Worm (Caenorhabditis elegans) whole organism, L4 larva: ENCODE results near the gene fbxa-202.
A peak's percentile ranks its signal among the peaks of the same experiment; 100 is the strongest.

Source experiments
- D1046.2 ChIP-seq: fragments of 200-800 bp; sonication (Bioruptor generic); IDR thresholded peaks from 2 replicates; pipeline ENCODE4 v1.3.6; 2022; ENCODE audit warnings: missing genetic modification characterization, missing compliant biosample characterization
- F10B5.3 ChIP-seq: sonication (generic microtip); optimal IDR thresholded peaks from 2 replicates; lab custom pipeline; 2016; ENCODE audit warnings: mild to moderate bottlenecking, missing genetic modification characterization, missing compliant biosample characterization
- F37D6.2 ChIP-seq: sonication (generic microtip); optimal IDR thresholded peaks from 2 replicates; lab custom pipeline; 2016; ENCODE audit warnings: mild to moderate bottlenecking, missing genetic modification characterization, missing compliant biosample characterization
- F49E8.2 ChIP-seq: sonication (generic microtip); optimal IDR thresholded peaks from 2 replicates; lab custom pipeline; 2016; ENCODE audit warnings: missing compliant biosample characterization, mild to moderate bottlenecking, missing genetic modification characterization, borderline replicate concordance
- Y48G9A.11 ChIP-seq: fragments of 200-800 bp; sonication (Bioruptor generic); IDR thresholded peaks from 2 replicates; pipeline ENCODE4 v1.3.6; 2022; ENCODE audit warnings: missing genetic modification reagents, missing genetic modification characterization, missing compliant biosample characterization
- Y5F2A.4 ChIP-seq: fragments of 200-800 bp; sonication (Bioruptor generic); optimal IDR thresholded peaks from 2 replicates; lab custom pipeline; 2018; ENCODE audit warnings: mild to moderate bottlenecking, missing genetic modification characterization, missing compliant biosample characterization
- ZK337.2 ChIP-seq: fragments of 200-800 bp; sonication (Bioruptor generic); IDR thresholded peaks from 2 replicates; pipeline ENCODE4 v1.3.6; 2022; ENCODE audit warnings: missing genetic modification reagents, missing genetic modification characterization, missing compliant biosample characterization
- arid-1 ChIP-seq: fragments of 200-800 bp; sonication (Bioruptor generic); conservative IDR thresholded peaks from 2 replicates; pipeline ENCODE4 v1.3.6; 2022; ENCODE audit warnings: missing genetic modification reagents, missing genetic modification characterization, missing compliant biosample characterization
- attf-4 ChIP-seq: sonication (generic microtip); optimal IDR thresholded peaks from 3 replicates; lab custom pipeline; 2017; ENCODE audit warnings: missing biosample characterization, missing genetic modification characterization
- ceh-28 ChIP-seq: fragments of 150-350 bp; optimal IDR thresholded peaks from 2 replicates; lab custom pipeline; 2014; ENCODE audit warnings: missing biosample characterization, missing genetic modification reagents, missing genetic modification characterization
- ceh-44 ChIP-seq: fragments of 200-800 bp; sonication (Bioruptor generic); IDR thresholded peaks from 2 replicates; pipeline ENCODE4 v1.3.6; 2022; ENCODE audit warnings: missing genetic modification reagents, missing genetic modification characterization, missing compliant biosample characterization
- ceh-62 ChIP-seq: sonication (generic microtip); optimal IDR thresholded peaks from 2 replicates; lab custom pipeline; 2017; ENCODE audit warnings: missing biosample characterization, missing genetic modification characterization
- cey-2 ChIP-seq: sonication (generic microtip); optimal IDR thresholded peaks from 3 replicates; lab custom pipeline; 2017; ENCODE audit warnings: missing genetic modification characterization, mild to moderate bottlenecking, missing compliant biosample characterization, antibody characterized with exemption, borderline replicate concordance; ENCODE audit not compliant: insufficient read depth
- ctbp-1 ChIP-seq: fragments of 200-800 bp; sonication (Bioruptor generic); IDR thresholded peaks from 2 replicates; pipeline ENCODE4 v1.3.6; 2022; ENCODE audit warnings: missing genetic modification reagents, missing genetic modification characterization, missing compliant biosample characterization
- daf-12 ChIP-seq: fragments of 150-350 bp; optimal IDR thresholded peaks from 2 replicates; lab custom pipeline; 2014; ENCODE audit warnings: missing biosample characterization, missing genetic modification reagents, missing genetic modification characterization
- daf-19 ChIP-seq: fragments of 200-800 bp; sonication (Bioruptor generic); conservative IDR thresholded peaks from 2 replicates; pipeline ENCODE4 v1.3.6; 2022; ENCODE audit warnings: missing genetic modification characterization, missing compliant biosample characterization
- daf-8 ChIP-seq: fragments of 200-800 bp; sonication (Bioruptor generic); IDR thresholded peaks from 2 replicates; pipeline ENCODE4 v1.3.6; 2022; ENCODE audit warnings: missing genetic modification characterization, missing compliant biosample characterization
- dmd-8 ChIP-seq: fragments of 200-800 bp; sonication (Bioruptor generic); IDR thresholded peaks from 2 replicates; pipeline ENCODE4 v1.3.6; 2022; ENCODE audit warnings: missing genetic modification characterization, missing compliant biosample characterization
- dpl-1 ChIP-seq: fragments of 150-350 bp; optimal IDR thresholded peaks from 2 replicates; lab custom pipeline; 2014; ENCODE audit warnings: missing biosample characterization, missing genetic modification reagents, missing genetic modification characterization
- duxl-1 ChIP-seq: sonication (generic microtip); optimal IDR thresholded peaks from 2 replicates; lab custom pipeline; 2016; ENCODE audit warnings: mild to moderate bottlenecking, missing genetic modification characterization, moderate library complexity, missing compliant biosample characterization; ENCODE audit not compliant: poor library complexity
- dve-1 ChIP-seq: sonication (generic microtip); optimal IDR thresholded peaks from 2 replicates; lab custom pipeline; 2017; ENCODE audit warnings: antibody characterized with exemption, mild to moderate bottlenecking, missing genetic modification characterization, missing compliant biosample characterization; ENCODE audit not compliant: insufficient read depth
- egl-43 ChIP-seq: fragments of 200-800 bp; sonication (Bioruptor generic); IDR thresholded peaks from 2 replicates; pipeline ENCODE4 v1.3.6; 2022; ENCODE audit warnings: missing genetic modification reagents, missing genetic modification characterization, missing compliant biosample characterization
- fkh-10 ChIP-seq: fragments of 150-350 bp; optimal IDR thresholded peaks from 2 replicates; lab custom pipeline; 2014; ENCODE audit warnings: missing biosample characterization, missing genetic modification reagents, missing genetic modification characterization
- hif-1 ChIP-seq, 2 experiments: sonication (generic microtip); optimal IDR thresholded peaks; 2 replicates each; lab custom pipeline; 2016 to 2017; ENCODE audit warnings: missing compliant biosample characterization in 2 of 2, missing genetic modification characterization in 2 of 2, missing genetic modification reagents in 2 of 2, missing genotype in 2 of 2, mild to moderate bottlenecking in 1 of 2
- hlh-11 ChIP-seq: fragments of 200-800 bp; sonication (Bioruptor generic); optimal IDR thresholded peaks from 2 replicates; lab custom pipeline; 2018; ENCODE audit warnings: mild to moderate bottlenecking, missing genetic modification characterization, missing compliant biosample characterization
- hmg-1.1 ChIP-seq: fragments of 200-800 bp; sonication (Bioruptor generic); IDR thresholded peaks from 2 replicates; pipeline ENCODE4 v1.3.6; 2022; ENCODE audit warnings: missing genetic modification reagents, missing genetic modification characterization, missing compliant biosample characterization
- jun-1 ChIP-seq: fragments of 150-350 bp; optimal IDR thresholded peaks from 2 replicates; lab custom pipeline; 2014; ENCODE audit warnings: missing biosample characterization, missing genetic modification reagents, missing genetic modification characterization
- lim-7 ChIP-seq: fragments of 200-800 bp; sonication (Bioruptor generic); IDR thresholded peaks from 2 replicates; pipeline ENCODE4 v1.3.6; 2022; ENCODE audit warnings: missing genetic modification characterization, missing compliant biosample characterization
- lin-1 ChIP-seq: fragments of 200-800 bp; sonication (Bioruptor generic); IDR thresholded peaks from 2 replicates; pipeline ENCODE4 v1.3.6; 2022; ENCODE audit warnings: missing genetic modification reagents, missing genetic modification characterization, missing compliant biosample characterization
- lin-29 ChIP-seq: fragments of 200-800 bp; sonication (Bioruptor generic); IDR thresholded peaks from 2 replicates; pipeline ENCODE4 v1.3.6; 2022; ENCODE audit warnings: missing genetic modification reagents, missing genetic modification characterization, missing compliant biosample characterization
- madf-9 ChIP-seq: fragments of 200-800 bp; sonication (Bioruptor generic); conservative IDR thresholded peaks from 2 replicates; pipeline ENCODE4 v1.3.6; 2022; ENCODE audit warnings: missing genetic modification reagents, missing genetic modification characterization, missing compliant biosample characterization
- mep-1 ChIP-seq: fragments of 150-350 bp; sonication (generic microtip); optimal IDR thresholded peaks from 3 replicates; lab custom pipeline; 2014; ENCODE audit warnings: missing biosample characterization, missing genetic modification characterization
- mxl-2 ChIP-seq: fragments of 200-800 bp; sonication (Bioruptor generic); conservative IDR thresholded peaks from 2 replicates; pipeline ENCODE4 v1.3.6; 2022; ENCODE audit warnings: missing genetic modification reagents, missing genetic modification characterization, missing compliant biosample characterization
- mxl-3 ChIP-seq: fragments of 200-800 bp; sonication (Bioruptor generic); optimal IDR thresholded peaks from 2 replicates; lab custom pipeline; 2018; ENCODE audit warnings: mild to moderate bottlenecking, missing genetic modification characterization, missing compliant biosample characterization
- nhr-102 ChIP-seq: sonication (generic microtip); optimal IDR thresholded peaks from 2 replicates; lab custom pipeline; 2016; ENCODE audit warnings: mild to moderate bottlenecking, missing genetic modification characterization, moderate library complexity, missing compliant biosample characterization
- nhr-11 ChIP-seq: fragments of 150-350 bp; optimal IDR thresholded peaks from 2 replicates; lab custom pipeline; 2014; ENCODE audit warnings: missing biosample characterization, missing genetic modification characterization
- nhr-237 ChIP-seq: sonication (generic microtip); optimal IDR thresholded peaks from 2 replicates; lab custom pipeline; 2017; ENCODE audit warnings: missing biosample characterization, missing genetic modification characterization
- nhr-28 ChIP-seq: fragments of 150-350 bp; optimal IDR thresholded peaks from 2 replicates; lab custom pipeline; 2014; ENCODE audit warnings: missing biosample characterization, missing genetic modification characterization
- nhr-41 ChIP-seq: fragments of 200-800 bp; sonication (Bioruptor generic); IDR thresholded peaks from 2 replicates; pipeline ENCODE4 v1.3.6; 2022; ENCODE audit warnings: missing genetic modification reagents, missing genetic modification characterization, missing compliant biosample characterization
- nhr-42 ChIP-seq: fragments of 200-800 bp; sonication (Bioruptor generic); IDR thresholded peaks from 2 replicates; pipeline ENCODE4 v1.3.6; 2022; ENCODE audit warnings: missing genetic modification characterization, missing compliant biosample characterization
- nhr-48 ChIP-seq: sonication (generic microtip); optimal IDR thresholded peaks from 2 replicates; lab custom pipeline; 2016; ENCODE audit warnings: mild to moderate bottlenecking, missing genetic modification characterization, missing compliant biosample characterization
- sdz-12 ChIP-seq: fragments of 200-800 bp; sonication (Bioruptor generic); optimal IDR thresholded peaks from 2 replicates; lab custom pipeline; 2018; ENCODE audit warnings: mild to moderate bottlenecking, missing genetic modification characterization, missing compliant biosample characterization
- skn-1 ChIP-seq: fragments of 150-350 bp; optimal IDR thresholded peaks from 2 replicates; lab custom pipeline; 2014; ENCODE audit warnings: missing biosample characterization, missing genetic modification characterization
- snpc-1.2 ChIP-seq: fragments of 200-800 bp; sonication (Bioruptor generic); IDR thresholded peaks from 2 replicates; pipeline ENCODE4 v1.3.6; 2022; ENCODE audit warnings: missing genetic modification reagents, missing genetic modification characterization, missing compliant biosample characterization
- snpc-4 ChIP-seq: fragments of 150-350 bp; optimal IDR thresholded peaks from 2 replicates; lab custom pipeline; 2014; ENCODE audit warnings: missing biosample characterization, missing genetic modification characterization
- spr-1 ChIP-seq: sonication (generic microtip); optimal IDR thresholded peaks from 2 replicates; lab custom pipeline; 2016; ENCODE audit warnings: mild to moderate bottlenecking, missing genetic modification characterization, missing compliant biosample characterization
- spr-3 ChIP-seq: fragments of 200-800 bp; sonication (Bioruptor generic); optimal IDR thresholded peaks from 2 replicates; lab custom pipeline; 2018; ENCODE audit warnings: mild to moderate bottlenecking, missing genetic modification characterization, missing compliant biosample characterization
- unc-39 ChIP-seq: sonication (generic microtip); optimal IDR thresholded peaks from 2 replicates; lab custom pipeline; 2017; ENCODE audit warnings: missing biosample characterization, missing genetic modification characterization
- vab-7 ChIP-seq: fragments of 200-800 bp; sonication (Bioruptor generic); IDR thresholded peaks from 2 replicates; pipeline ENCODE4 v1.3.6; 2022; ENCODE audit warnings: missing genetic modification reagents, missing genetic modification characterization, missing compliant biosample characterization
- zip-2 ChIP-seq: fragments of 150-350 bp; optimal IDR thresholded peaks from 2 replicates; lab custom pipeline; 2014; ENCODE audit warnings: missing biosample characterization, missing genetic modification characterization
- ztf-7 ChIP-seq: fragments of 150-350 bp; optimal IDR thresholded peaks from 2 replicates; lab custom pipeline; 2014; ENCODE audit warnings: missing biosample characterization, missing genetic modification characterization

fbxa-202 gene

DNA sequence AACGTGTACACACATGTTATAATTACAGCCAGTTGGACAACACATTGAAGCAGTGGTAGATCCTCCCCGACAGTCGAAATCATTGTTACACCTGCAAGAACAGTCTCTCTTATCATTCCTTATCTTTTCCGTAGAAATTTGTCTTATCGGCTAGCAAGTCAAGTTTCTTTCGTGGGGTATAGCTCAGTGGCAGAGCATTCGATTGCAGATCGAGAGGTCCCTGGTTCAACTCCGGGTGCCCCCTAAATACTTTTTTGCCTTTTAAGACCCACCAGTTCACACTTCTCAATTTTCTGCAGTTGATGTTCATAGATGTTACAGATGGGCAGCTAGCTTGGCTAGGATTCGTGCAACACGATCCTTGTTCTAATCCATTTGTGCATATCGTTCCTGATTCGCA, 8.1 kb downstream of the fbxa-202 start (continued):
- TF ChIP-seq spr-3 (GFP tag; lab: Kevin White, UChicago) (peak; percentile 15), hmg-1.1 (GFP tag; lab: Robert Waterston, UW) (peak; percentile 49; the same call in 1 of the 2 replicates), fkh-10 (GFP tag; lab: Kevin White, UChicago) (no peak), daf-19 (GFP tag; lab: Robert Waterston, UW) (peak; percentile 84), lin-1 (peak; percentile 88), D1046.2 (GFP tag; lab: Robert Waterston, UW) (peak; percentile 72; the same call in 1 of the 2 replicates), madf-9 (peak; percentile 66), egl-43 (GFP tag; lab: Robert Waterston, UW) (peak; percentile 95), lin-29 (GFP tag; lab: Robert Waterston, UW) (0 out of 2 replicates have a peak, but pooled peaks have one; percentile 58), snpc-1.2 (GFP tag; lab: Robert Waterston, UW) (peak; percentile 88), attf-4 (tag; lab: Kevin White, UChicago) (no peak), duxl-1 (peak; percentile 41), daf-8 (GFP tag; lab: Robert Waterston, UW) (no peak), Y5F2A.4 (GFP tag; lab: Kevin White, UChicago) (peak; percentile 54), skn-1 (no peak), nhr-11 (tag; lab: Kevin White, UChicago) (no peak), mxl-2 (GFP tag; lab: Robert Waterston, UW) (peak; percentile 77), nhr-48 (tag; lab: Kevin White, UChicago) (peak; percentile 46), hif-1 (tag; optimal IDR thresholded peaks at IDR 0.05; lab: Kevin White, UChicago) (no peak), dmd-8 (GFP tag; lab: Robert Waterston, UW) (peak; percentile 98), nhr-237 (tag; lab: Kevin White, UChicago) (no peak), nhr-102 (tag; lab: Kevin White, UChicago) (no peak), sdz-12 (GFP tag; lab: Kevin White, UChicago) (no peak), mep-1 (tag; lab: Kevin White, UChicago) (no peak), lim-7 (GFP tag; lab: Robert Waterston, UW) (peak; percentile 96), nhr-42 (GFP tag; lab: Robert Waterston, UW) (0 out of 2 replicates have a peak, but pooled peaks have one; percentile 43), ceh-28 (tag; lab: Kevin White, UChicago) (no peak), unc-39 (tag; lab: Kevin White, UChicago) (no peak), jun-1 (tag; lab: Kevin White, UChicago) (no peak), ZK337.2 (GFP tag; lab: Robert Waterston, UW) (peak; percentile 60; the same call in 1 of the 2 replicates), dve-1 (tag; lab: Kevin White, UChicago) (no peak), ctbp-1 (no peak; the same call in 1 of the 2 replicates), F10B5.3 (tag; lab: Kevin White, UChicago) (no peak), ztf-7 (tag; lab: Kevin White, UChicago) (no peak), dpl-1 (GFP tag; lab: Kevin White, UChicago) (no peak), ceh-44 (GFP tag; lab: Robert Waterston, UW) (0 out of 2 replicates have a peak, but pooled peaks have one; percentile 53), cey-2 (tag; lab: Kevin White, UChicago) (no peak), nhr-28 (tag; lab: Kevin White, UChicago) (no peak), spr-1 (tag; lab: Kevin White, UChicago) (peak; percentile 58), snpc-4 (tag; lab: Kevin White, UChicago) (no peak), nhr-41 (GFP tag; lab: Robert Waterston, UW) (peak; percentile 77; the same call in 1 of the 2 replicates), hlh-11 (tag; lab: Kevin White, UChicago) (no peak), F37D6.2 (tag; lab: Kevin White, UChicago) (no peak), daf-12 (tag; lab: Kevin White, UChicago) (no peak), arid-1 (peak; percentile 82), Y48G9A.11 (GFP tag; lab: Robert Waterston, UW) (peak; percentile 81; the same call in 1 of the 2 replicates), mxl-3 (GFP tag; lab: Kevin White, UChicago) (no peak), zip-2 (tag; lab: Kevin White, UChicago) (no peak), F49E8.2 (tag; lab: Kevin White, UChicago) (no peak), ceh-62 (tag; lab: Kevin White, UChicago) (no peak), vab-7 (GFP tag; lab: Robert Waterston, UW) (peak; percentile 80)
